Fruit fly (Drosophila melanogaster): ENCODE data around the gene Sys1.

DNA sequence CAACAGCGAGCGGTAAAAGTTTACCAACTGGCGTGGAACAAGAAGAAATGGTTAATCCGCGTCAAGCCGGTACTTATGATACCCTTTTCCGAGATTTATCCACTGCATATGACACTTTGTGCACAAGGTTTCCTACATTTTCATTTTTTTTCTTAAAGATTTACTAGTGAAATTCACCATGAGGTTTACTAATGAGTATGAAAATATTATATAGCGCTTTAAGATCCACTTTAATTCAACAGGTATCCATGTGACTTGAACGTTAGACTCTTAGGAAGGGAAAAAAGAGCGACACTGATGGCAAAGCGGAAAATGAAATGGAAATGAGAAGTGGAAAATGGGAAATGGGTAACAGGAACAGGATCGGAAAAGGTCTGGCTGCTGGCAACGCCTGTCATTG lies 14.0 kb upstream of the Sys1 start:
- TF ChIP-seq Vsx2 (GFP tag; optimal IDR thresholded peaks at IDR 0.05; ENCODE audit: partially characterized antibody) (no peak), sage (GFP tag; optimal IDR thresholded peaks at IDR 0.05) (no peak), h (GFP tag; optimal IDR thresholded peaks at IDR 0.05) (no peak), Mio (GFP tag; optimal IDR thresholded peaks at IDR 0.05) (no peak), woc (GFP tag; optimal IDR thresholded peaks at IDR 0.05) (no peak), usp (GFP tag; optimal IDR thresholded peaks at IDR 0.05) (no peak), lola (GFP tag; optimal IDR thresholded peaks at IDR 0.05) (no peak), fru (GFP tag; optimal IDR thresholded peaks at IDR 0.05) (no peak), Hr78 (GFP tag; optimal IDR thresholded peaks at IDR 0.05) (no peak), psq (GFP tag; optimal IDR thresholded peaks at IDR 0.05) (no peak)
